Worm (Caenorhabditis elegans): ENCODE results near the gene Y43F8B.17.

Gene Y43F8B.17

DNA sequence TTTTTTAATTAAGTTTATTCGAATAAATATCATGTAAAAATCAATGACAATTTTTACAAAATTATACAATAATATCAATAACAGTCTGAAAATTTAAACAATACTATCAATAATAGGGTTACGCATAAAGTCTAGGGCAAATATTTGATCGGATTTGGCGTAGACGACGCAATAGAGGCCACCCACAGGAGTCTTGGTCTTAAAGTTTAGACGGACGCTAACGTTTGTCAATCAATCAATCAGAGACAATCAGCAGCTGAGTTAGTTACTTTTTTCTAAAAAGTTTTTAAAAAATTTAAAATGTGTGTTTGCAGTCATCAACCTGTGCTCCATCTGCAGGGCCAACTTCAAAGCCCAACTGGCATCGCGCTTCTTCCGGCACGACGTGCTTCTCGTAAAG is 6.8 kb downstream of the Y43F8B.17 start, which contains the start of gene Y43F8B.29:
Y43F8B.29 (plus strand) TSS at position 301 of the 400 bp plus-strand sequence.
- no peak for TF ChIP-seq klf-2 (GFP tag; conservative IDR thresholded peaks at IDR 0.05)
- no peak for TF ChIP-seq ztf-23 (GFP tag; IDR thresholded peaks at IDR 0.05)

DNA sequence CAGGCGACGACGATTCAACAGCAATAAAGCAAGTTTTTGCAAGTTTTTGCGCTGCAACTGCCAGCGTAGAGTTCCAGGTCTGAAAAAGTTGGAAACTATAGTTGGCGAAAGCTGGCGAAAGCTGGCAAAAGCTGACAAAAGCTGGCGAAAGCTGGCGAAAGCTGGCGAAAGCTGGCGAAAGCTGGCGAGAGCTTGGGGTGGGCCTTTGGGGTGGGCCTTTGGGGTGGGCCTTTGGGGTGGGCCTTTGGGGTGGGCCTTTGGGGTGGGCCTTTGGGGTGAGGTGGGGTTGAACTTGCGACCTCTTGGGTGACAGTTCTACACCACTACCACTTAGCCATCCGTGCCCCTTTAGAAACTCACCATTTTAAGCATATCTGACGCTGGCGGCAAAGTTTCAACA is 10.6 kb downstream of the Y43F8B.17 start:
- TF ChIP-seq tab-1 (GFP tag; IDR thresholded peaks at IDR 0.05) (no peak), cog-1 (tag; optimal IDR thresholded peaks at IDR 0.05) (no peak), ztf-29 (GFP tag; IDR thresholded peaks at IDR 0.05) (no peak), T22C8.4 (GFP tag; IDR thresholded peaks at IDR 0.05) (no peak), flt-1 (GFP tag; IDR thresholded peaks at IDR 0.05) (no peak), ref-1 (GFP tag; conservative IDR thresholded peaks at IDR 0.05) (no peak), med-1 (GFP tag; optimal IDR thresholded peaks at IDR 0.05; ENCODE audit: insufficient read depth) (no peak), ztf-23 (GFP tag; IDR thresholded peaks at IDR 0.05) (no peak), klf-2 (GFP tag; conservative IDR thresholded peaks at IDR 0.05) (no peak)

DNA sequence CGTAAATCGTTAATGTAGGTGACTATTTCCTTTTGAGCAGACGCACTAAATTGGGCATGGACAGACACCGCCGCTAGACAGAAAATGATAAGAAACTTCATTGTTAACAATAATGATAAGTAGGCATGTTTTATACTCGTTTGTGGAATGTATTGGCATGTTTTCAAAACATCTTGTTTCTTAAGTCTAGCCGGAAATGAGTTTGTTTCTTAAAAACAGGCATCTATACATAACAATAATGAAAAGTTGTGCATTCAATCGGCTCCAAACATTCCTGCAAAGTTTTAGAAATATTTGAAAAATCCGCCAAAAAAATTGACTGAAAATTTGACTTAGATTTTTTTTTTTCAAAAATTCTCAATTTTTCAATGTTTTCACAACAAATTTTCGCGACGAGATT is 11.1 kb downstream of the Y43F8B.17 start, which contains the start of gene scl-21:
scl-21 (minus strand) TSS at position 101 of the 400 bp plus-strand sequence.
- TF ChIP-seq cog-1 (tag; optimal IDR thresholded peaks at IDR 0.05) (no peak), tab-1 (GFP tag; IDR thresholded peaks at IDR 0.05) (no peak), med-1 (GFP tag; optimal IDR thresholded peaks at IDR 0.05; ENCODE audit: insufficient read depth) (no peak), flt-1 (GFP tag; IDR thresholded peaks at IDR 0.05) (no peak), ztf-29 (GFP tag; IDR thresholded peaks at IDR 0.05) (no peak), ref-1 (GFP tag; conservative IDR thresholded peaks at IDR 0.05) (no peak), ztf-23 (GFP tag; IDR thresholded peaks at IDR 0.05) (no peak), T22C8.4 (GFP tag; IDR thresholded peaks at IDR 0.05) (no peak), klf-2 (GFP tag; conservative IDR thresholded peaks at IDR 0.05) (no peak)

DNA sequence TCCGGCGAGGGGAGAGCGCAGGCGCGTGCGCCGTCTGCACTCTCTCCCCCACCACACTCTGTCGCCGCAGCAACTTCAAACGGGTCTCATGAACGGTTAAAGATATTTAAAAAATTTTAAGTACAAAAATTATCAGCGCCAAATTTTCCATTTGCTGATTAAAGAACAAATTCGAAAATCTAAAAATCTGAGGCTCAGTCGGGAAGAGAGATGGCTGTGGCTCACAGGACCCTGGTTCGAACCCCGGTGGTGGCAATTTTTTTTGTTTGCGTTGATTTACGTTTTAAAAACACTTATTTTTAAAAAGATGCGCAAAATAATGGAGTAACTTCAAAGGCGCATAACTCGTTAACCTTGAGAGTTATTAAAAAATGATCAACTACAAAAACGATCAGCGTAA is 12.6 kb downstream of the Y43F8B.17 start:
- TF ChIP-seq ref-1 (GFP tag; conservative IDR thresholded peaks at IDR 0.05) (no peak), klf-2 (GFP tag; conservative IDR thresholded peaks at IDR 0.05) (no peak), T22C8.4 (GFP tag; IDR thresholded peaks at IDR 0.05) (no peak), cog-1 (tag; optimal IDR thresholded peaks at IDR 0.05) (no peak), ztf-23 (GFP tag; IDR thresholded peaks at IDR 0.05) (no peak), ztf-29 (GFP tag; IDR thresholded peaks at IDR 0.05) (no peak), flt-1 (GFP tag; IDR thresholded peaks at IDR 0.05) (no peak), tab-1 (GFP tag; IDR thresholded peaks at IDR 0.05) (no peak), med-1 (GFP tag; optimal IDR thresholded peaks at IDR 0.05; ENCODE audit: insufficient read depth) (no peak)

DNA sequence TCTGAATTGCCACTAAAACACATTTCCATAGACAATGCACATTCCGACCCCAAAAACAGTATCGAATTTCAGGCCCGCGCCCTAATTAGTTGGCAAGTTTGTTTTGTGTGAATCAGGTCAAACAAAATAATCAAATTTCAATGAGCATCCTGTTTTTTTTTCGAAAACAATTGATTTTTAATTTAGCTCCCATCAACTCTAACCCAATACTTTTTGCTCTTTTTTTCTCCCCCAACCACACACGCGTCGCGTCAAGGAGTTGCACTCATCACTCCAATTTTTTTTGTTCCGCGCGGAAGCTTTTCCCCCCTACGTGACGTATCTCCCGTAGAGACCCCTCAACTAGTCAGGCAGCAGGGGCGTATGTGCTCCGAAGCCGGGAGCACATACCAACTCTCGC is 16.9 kb downstream of the Y43F8B.17 start:
- TF ChIP-seq med-1 (GFP tag; optimal IDR thresholded peaks at IDR 0.05; ENCODE audit: insufficient read depth) (no peak), ztf-29 (GFP tag; IDR thresholded peaks at IDR 0.05) (no peak), flt-1 (GFP tag; IDR thresholded peaks at IDR 0.05) (no peak), tab-1 (GFP tag; IDR thresholded peaks at IDR 0.05) (no peak)

DNA sequence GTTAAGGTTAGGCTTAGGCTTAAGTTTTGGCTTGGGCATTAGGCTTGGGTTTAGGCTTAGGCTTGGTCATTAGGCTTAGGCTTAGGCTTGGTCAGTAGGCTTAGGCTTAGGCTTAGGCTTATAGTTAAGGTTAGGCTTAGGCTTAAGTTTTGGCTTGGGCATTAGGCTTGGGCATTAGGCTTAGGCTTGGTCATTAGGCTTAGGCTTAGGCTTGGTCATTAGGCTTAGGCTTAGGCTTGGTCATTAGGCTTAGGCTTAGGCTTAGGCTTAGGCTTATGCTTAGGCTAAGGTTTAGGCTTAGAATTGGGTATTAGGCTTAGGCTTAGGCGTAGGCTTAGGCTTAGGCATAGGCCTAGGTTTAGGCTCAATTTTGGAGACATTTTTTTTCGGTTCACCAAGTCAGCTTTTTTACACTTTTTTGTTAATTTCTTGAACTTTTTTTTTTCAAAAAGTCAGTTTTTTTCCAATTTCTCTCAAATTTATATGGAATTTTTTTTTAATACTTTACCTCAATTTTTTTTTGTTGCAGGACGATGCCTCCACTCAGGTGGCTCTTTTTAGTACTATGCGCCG is 18.1 kb downstream of the Y43F8B.17 start, which contains the start of gene Y43F8B.3:
Y43F8B.3 (plus strand) TSS at position 523 of the 573 bp plus-strand sequence.
- TF ChIP-seq ztf-29 (GFP tag; IDR thresholded peaks at IDR 0.05) (peak; percentile 58), klf-2 (GFP tag; conservative IDR thresholded peaks at IDR 0.05) (no peak)

DNA sequence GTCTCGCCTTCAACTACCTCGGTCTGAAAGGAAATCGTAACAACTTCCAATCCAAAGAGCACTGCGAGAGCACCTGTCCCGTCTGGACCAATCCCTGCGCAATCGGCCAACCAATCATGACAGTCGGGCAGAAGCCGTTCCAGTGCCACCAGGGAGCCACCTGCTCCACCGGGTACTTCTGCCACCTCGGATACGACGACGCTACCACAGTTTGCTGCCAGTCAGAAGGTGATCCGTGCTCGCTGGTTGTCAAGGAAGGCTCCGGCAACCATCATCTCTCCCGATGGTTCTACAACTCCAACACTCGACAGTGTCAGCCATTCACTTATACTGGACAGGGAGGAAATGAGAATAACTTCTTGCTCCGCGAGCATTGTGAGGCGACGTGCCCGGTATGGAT is 24.5 kb downstream of the Y43F8B.17 start:
- TF ChIP-seq med-1 (GFP tag; optimal IDR thresholded peaks at IDR 0.05; ENCODE audit: insufficient read depth) (no peak), ztf-29 (GFP tag; IDR thresholded peaks at IDR 0.05) (no peak), klf-2 (GFP tag; conservative IDR thresholded peaks at IDR 0.05) (no peak), cog-1 (tag; optimal IDR thresholded peaks at IDR 0.05) (no peak), tab-1 (GFP tag; IDR thresholded peaks at IDR 0.05) (no peak), ref-1 (GFP tag; conservative IDR thresholded peaks at IDR 0.05) (no peak), flt-1 (GFP tag; IDR thresholded peaks at IDR 0.05) (no peak)

DNA sequence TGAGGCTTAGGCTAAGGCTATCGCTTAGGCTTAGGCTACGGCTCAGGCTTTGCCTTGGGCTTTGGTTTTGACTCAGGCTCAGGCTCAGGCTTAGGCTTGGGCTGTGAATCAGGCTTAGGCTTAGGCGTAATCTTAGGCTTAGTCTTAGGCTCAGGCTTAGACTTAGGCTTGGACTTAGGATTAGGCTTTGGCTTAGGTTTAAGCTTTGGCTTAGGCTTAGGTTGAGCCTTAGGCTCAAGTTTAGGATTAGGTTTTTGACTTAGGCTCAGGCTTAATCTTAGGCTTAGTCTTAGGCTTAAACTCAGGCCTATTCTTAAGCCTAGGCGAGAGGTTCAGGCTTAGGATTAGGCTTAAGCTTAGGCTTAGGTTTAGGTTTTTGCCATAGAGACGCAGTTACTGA is 25.8 kb downstream of the Y43F8B.17 start:
- TF ChIP-seq ztf-23 (GFP tag; IDR thresholded peaks at IDR 0.05) (no peak), ref-1 (GFP tag; conservative IDR thresholded peaks at IDR 0.05) (no peak), flt-1 (GFP tag; IDR thresholded peaks at IDR 0.05) (no peak), ztf-29 (GFP tag; IDR thresholded peaks at IDR 0.05) (no peak), T22C8.4 (GFP tag; IDR thresholded peaks at IDR 0.05) (no peak), med-1 (GFP tag; optimal IDR thresholded peaks at IDR 0.05; ENCODE audit: insufficient read depth) (no peak), klf-2 (GFP tag; conservative IDR thresholded peaks at IDR 0.05) (no peak), cog-1 (tag; optimal IDR thresholded peaks at IDR 0.05) (no peak)

DNA sequence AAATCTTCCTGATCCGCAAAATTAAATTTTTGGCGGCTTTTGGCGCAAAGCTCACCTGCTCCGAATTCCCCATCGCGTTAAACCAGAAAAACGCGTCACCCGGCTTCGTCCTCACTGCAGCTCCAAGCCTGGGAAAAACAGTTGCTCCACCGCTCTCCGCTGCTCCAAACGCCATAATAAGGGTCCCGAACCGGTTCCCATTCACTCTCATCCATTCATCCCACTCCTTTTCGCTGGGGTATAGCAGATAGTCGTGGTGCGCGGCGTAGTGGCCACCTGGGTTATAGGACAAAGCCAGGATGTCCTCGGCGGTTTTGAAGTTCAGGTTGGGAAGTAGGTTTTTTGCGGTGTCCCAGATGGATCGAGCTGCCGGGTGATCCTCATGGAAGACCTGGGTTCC is 26.4 kb downstream of the Y43F8B.17 start:
- TF ChIP-seq med-1 (GFP tag; optimal IDR thresholded peaks at IDR 0.05; ENCODE audit: insufficient read depth) = no peak

DNA sequence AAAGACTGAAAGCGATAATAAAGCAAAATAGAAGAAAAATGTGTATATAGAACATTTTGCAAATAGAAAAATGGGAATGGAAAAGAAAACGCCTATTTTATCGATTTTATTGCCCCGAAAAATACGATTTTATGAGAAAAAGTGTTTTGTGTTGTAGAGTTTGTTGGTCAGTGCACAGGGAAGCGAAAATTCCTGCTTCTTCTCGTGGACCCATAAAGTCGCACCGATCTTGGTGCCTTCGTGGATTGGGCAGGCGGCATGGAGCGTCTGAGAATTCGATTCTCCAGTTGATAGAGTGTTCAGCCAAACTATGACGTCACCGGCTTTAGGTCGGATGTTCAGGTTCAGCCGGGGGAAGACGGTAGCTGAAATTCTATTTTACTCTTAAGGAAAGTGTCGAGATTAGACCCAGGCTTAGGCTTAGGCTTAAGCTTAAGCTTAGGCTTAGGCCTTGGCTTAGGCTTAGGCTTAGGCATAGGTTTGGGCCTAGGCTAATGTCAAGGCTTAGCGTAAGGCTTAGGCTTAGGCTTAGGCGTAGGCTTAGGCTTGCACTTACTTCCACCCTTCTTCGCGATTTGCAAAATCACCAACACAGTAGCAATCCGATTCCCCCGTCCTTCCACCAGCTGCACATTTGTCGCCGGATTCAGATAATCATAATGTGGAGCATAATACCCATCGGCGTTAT is 27.9 kb downstream of the Y43F8B.17 start, which contains the start of gene Y43F8B.19:
Y43F8B.19 (minus strand) TSS at position 51 of the 688 bp plus-strand sequence.
- peak; percentile 67; the same call in 1 of the 2 replicates for TF ChIP-seq ztf-29 (GFP tag; IDR thresholded peaks at IDR 0.05)
- no peak for TF ChIP-seq ztf-23 (GFP tag; IDR thresholded peaks at IDR 0.05)

DNA sequence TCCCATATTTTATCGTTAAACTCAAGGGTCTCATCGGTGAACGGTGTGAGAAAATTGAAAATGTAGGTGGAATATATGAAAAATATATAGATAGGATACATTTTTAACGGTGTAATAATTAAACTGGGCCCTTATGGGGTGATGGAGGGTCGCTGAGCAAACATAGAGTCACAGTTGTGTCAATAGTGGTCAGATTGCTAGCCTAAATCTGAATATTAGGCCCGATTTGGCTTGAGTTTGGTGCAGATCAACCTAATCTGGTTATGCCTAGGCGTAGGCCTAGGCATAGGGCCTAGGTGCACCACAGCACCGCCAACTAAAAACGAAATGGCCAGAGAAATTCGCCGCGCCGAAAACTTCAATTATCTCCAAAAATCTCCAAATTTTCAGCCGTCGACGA is 29.0 kb downstream of the Y43F8B.17 start, which contains the start of gene phy-4:
phy-4 (minus strand) TSS at position 101 of the 400 bp plus-strand sequence.
- no peak for TF ChIP-seq cog-1 (tag; optimal IDR thresholded peaks at IDR 0.05)
- TF ChIP-seq flt-1 (GFP tag; IDR thresholded peaks at IDR 0.05) = no peak

Measured in whole organism, midembryonic.